Worm (Caenorhabditis elegans): Measurements from ENCODE around the gene T19H5.4.
"Not testable (repeated sequence)": the region's sequence is repeated elsewhere in the genome, so short reads cannot be mapped to it uniquely, and the experiment has no call there.

DNA sequence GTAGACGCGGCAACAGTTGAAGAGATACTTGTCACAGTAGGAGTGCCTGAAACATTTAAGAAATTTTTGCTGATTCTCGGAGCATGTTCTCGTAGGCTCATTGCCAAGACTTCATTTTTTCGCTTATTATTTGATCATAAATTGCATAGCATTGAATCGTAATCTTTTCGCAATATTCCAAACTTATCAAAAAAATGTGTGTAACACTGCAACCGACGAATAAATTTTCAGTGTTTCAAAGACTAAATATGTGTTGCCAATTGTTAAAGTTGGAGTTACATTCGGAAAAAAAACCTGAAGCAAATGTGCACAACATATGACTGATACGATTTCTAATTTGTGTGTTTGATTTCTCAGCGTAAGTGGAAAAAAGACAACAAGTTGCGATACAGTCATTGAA lies 27.7 kb downstream of the T19H5.4 start, which contains the start of gene R09D1.14:
- not testable (repeated sequence) for TF ChIP-seq unc-62 (GFP tag; optimal IDR thresholded peaks at IDR 0.05); ceh-27 (GFP tag; optimal IDR thresholded peaks at IDR 0.05); lag-1 (GFP tag; IDR thresholded peaks at IDR 0.05); let-526 (GFP tag; IDR thresholded peaks at IDR 0.05); hlh-12 (tag; optimal IDR thresholded peaks at IDR 0.05); F57A8.1 (GFP tag; optimal IDR thresholded peaks at IDR 0.05); ceh-100 (GFP tag; IDR thresholded peaks at IDR 0.05); T26A5.8 (tag; optimal IDR thresholded peaks at IDR 0.05)

Data from whole organism, young adult.